Fruit fly (Drosophila melanogaster): Measurements from ENCODE around the gene CG17666.

DNA sequence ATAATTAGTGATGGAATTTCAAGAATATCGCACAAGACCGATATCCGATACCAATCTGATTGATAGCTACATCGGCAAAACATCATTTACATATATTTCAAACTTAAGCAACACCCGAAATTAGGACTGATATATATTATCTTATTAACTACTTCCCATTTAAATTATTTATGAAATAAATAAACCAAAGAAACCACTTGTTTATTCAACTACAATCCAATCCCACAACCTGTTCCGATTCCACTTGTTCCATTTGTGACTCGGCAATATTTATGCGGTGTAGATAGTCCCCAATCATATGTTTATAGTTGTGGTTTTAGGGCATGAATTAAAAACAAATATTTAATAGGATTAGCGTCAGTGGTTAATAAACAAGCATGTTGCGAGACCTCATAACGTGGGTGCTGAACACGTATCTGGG, 26.3 kb upstream of the CG17666 start, which contains the start of the genes CG10973 and Vps13D:
- TF ChIP-seq CG5204 (GFP tag; optimal IDR thresholded peaks at IDR 0.05) (no peak), kay (GFP tag; ENCODE audit: borderline replicate concordance) (peak; percentile 97), CG1620 (GFP tag; optimal IDR thresholded peaks at IDR 0.05) (peak; percentile 41), CG11617 (GFP tag; optimal IDR thresholded peaks at IDR 0.05) (peak; percentile 58), bab1 (GFP tag; optimal IDR thresholded peaks at IDR 0.05) (peak; percentile 90), cnc (optimal IDR thresholded peaks at IDR 0.05) (peak; percentile 64 to 90), Crg-1 (GFP tag; optimal IDR thresholded peaks at IDR 0.05) (peak; percentile 11), CG12768 (GFP tag; optimal IDR thresholded peaks at IDR 0.05) (no peak), cic (GFP tag; optimal IDR thresholded peaks at IDR 0.05) (peak; percentile 30), toe (GFP tag; optimal IDR thresholded peaks at IDR 0.05) (no peak), tj (GFP tag; optimal IDR thresholded peaks at IDR 0.05) (no peak), Clk (GFP tag; optimal IDR thresholded peaks at IDR 0.05) (peak; percentile 2), CG33017 (tag; optimal IDR thresholded peaks at IDR 0.05) (no peak), Mnt (GFP tag; optimal IDR thresholded peaks at IDR 0.05) (peak; percentile 58)
